Worm (Caenorhabditis elegans) whole organism, mixed stage, embryonic: ENCODE measurements around the gene daf-41.
A peak's percentile ranks its signal among the peaks of the same experiment; 100 is the strongest.

Experiments used
- M03D4.4 ChIP-seq: sonication (generic microtip); optimal IDR thresholded peaks from 2 replicates; lab custom pipeline; 2017; ENCODE audit warnings: mild to moderate bottlenecking, missing genetic modification characterization, missing compliant biosample characterization
- bed-3 ChIP-seq: fragments of 200-800 bp; sonication (Bioruptor generic); optimal IDR thresholded peaks from 3 replicates; lab custom pipeline; 2018; ENCODE audit warnings: mild to moderate bottlenecking, missing genetic modification characterization, moderate library complexity, missing compliant biosample characterization
- blmp-1 ChIP-seq: fragments of 150-350 bp; optimal IDR thresholded peaks from 2 replicates; lab custom pipeline; 2014; ENCODE audit warnings: missing biosample characterization, missing genetic modification characterization
- ceh-39 ChIP-seq: fragments of 150-350 bp; optimal IDR thresholded peaks from 2 replicates; lab custom pipeline; 2014; ENCODE audit warnings: missing biosample characterization, missing genetic modification characterization
- ceh-43 ChIP-seq: fragments of 200-800 bp; sonication (Bioruptor generic); optimal IDR thresholded peaks from 2 replicates; lab custom pipeline; 2018; ENCODE audit warnings: mild to moderate bottlenecking, missing genetic modification characterization, moderate library complexity, missing compliant biosample characterization
- ceh-83 ChIP-seq: fragments of 200-800 bp; sonication (Bioruptor generic); optimal IDR thresholded peaks from 2 replicates; lab custom pipeline; 2018; ENCODE audit warnings: mild to moderate bottlenecking, missing genetic modification characterization, missing compliant biosample characterization
- ces-1 ChIP-seq: fragments of 150-350 bp; optimal IDR thresholded peaks from 2 replicates; lab custom pipeline; 2014; ENCODE audit warnings: missing biosample characterization, missing genetic modification reagents, missing genetic modification characterization
- cnd-1 ChIP-seq: fragments of 200-800 bp; sonication (Bioruptor generic); optimal IDR thresholded peaks from 2 replicates; lab custom pipeline; 2018; ENCODE audit warnings: mild to moderate bottlenecking, missing genetic modification characterization, missing compliant biosample characterization
- drap-1 ChIP-seq: fragments of 200-800 bp; sonication (Bioruptor generic); optimal IDR thresholded peaks from 3 replicates; lab custom pipeline; 2018; ENCODE audit warnings: mild to moderate bottlenecking, missing genetic modification characterization, missing compliant biosample characterization
- elt-1 ChIP-seq: sonication (generic microtip); optimal IDR thresholded peaks from 2 replicates; lab custom pipeline; 2017; ENCODE audit warnings: missing genetic modification characterization, mild to moderate bottlenecking, missing compliant biosample characterization, antibody characterized with exemption, moderate library complexity, borderline replicate concordance; ENCODE audit not compliant: insufficient read depth
- elt-3 ChIP-seq: fragments of 150-350 bp; optimal IDR thresholded peaks from 2 replicates; lab custom pipeline; 2014; ENCODE audit warnings: missing biosample characterization, missing genetic modification characterization
- flh-1 ChIP-seq: fragments of 200-800 bp; sonication (Bioruptor generic); optimal IDR thresholded peaks from 2 replicates; lab custom pipeline; 2018; ENCODE audit warnings: mild to moderate bottlenecking, missing genetic modification characterization, moderate library complexity, missing compliant biosample characterization
- ham-2 ChIP-seq: fragments of 200-800 bp; sonication (Bioruptor generic); optimal IDR thresholded peaks from 2 replicates; lab custom pipeline; 2018; ENCODE audit warnings: mild to moderate bottlenecking, missing genetic modification characterization, missing compliant biosample characterization
- hlh-1 ChIP-seq: fragments of 150-350 bp; optimal IDR thresholded peaks from 2 replicates; lab custom pipeline; 2014; ENCODE audit warnings: missing biosample characterization, missing genetic modification reagents, missing genetic modification characterization
- lin-13 ChIP-seq: fragments of 150-350 bp; optimal IDR thresholded peaks from 2 replicates; lab custom pipeline; 2014; ENCODE audit warnings: missing biosample characterization, missing genetic modification characterization
- lin-32 ChIP-seq: fragments of 200-800 bp; sonication (Bioruptor generic); optimal IDR thresholded peaks from 2 replicates; lab custom pipeline; 2018; ENCODE audit warnings: mild to moderate bottlenecking, missing genetic modification characterization, missing compliant biosample characterization
- lsy-2 ChIP-seq: fragments of 150-350 bp; optimal IDR thresholded peaks from 2 replicates; lab custom pipeline; 2014; ENCODE audit warnings: missing biosample characterization, missing genetic modification characterization
- mab-5 ChIP-seq: fragments of 150-350 bp; optimal IDR thresholded peaks from 2 replicates; lab custom pipeline; 2014; ENCODE audit warnings: missing biosample characterization, missing genetic modification characterization
- mep-1 ChIP-seq: fragments of 150-350 bp; optimal IDR thresholded peaks from 2 replicates; lab custom pipeline; 2017; ENCODE audit warnings: missing biosample characterization, missing genetic modification reagents, missing genetic modification characterization, inconsistent platforms
- mls-2 ChIP-seq: sonication (generic microtip); optimal IDR thresholded peaks from 2 replicates; lab custom pipeline; 2016; ENCODE audit warnings: mild to moderate bottlenecking, missing genetic modification characterization, moderate library complexity, missing compliant biosample characterization
- nhr-12 ChIP-seq: fragments of 150-350 bp; optimal IDR thresholded peaks from 2 replicates; lab custom pipeline; 2014; ENCODE audit warnings: missing biosample characterization, missing genetic modification characterization
- nhr-2 ChIP-seq: fragments of 150-350 bp; optimal IDR thresholded peaks from 2 replicates; lab custom pipeline; 2014; ENCODE audit warnings: missing biosample characterization, missing genetic modification characterization
- nhr-237 ChIP-seq: fragments of 150-350 bp; optimal IDR thresholded peaks from 2 replicates; lab custom pipeline; 2014; ENCODE audit warnings: missing biosample characterization, missing genetic modification characterization
- nhr-28 ChIP-seq: fragments of 150-350 bp; optimal IDR thresholded peaks from 2 replicates; lab custom pipeline; 2014; ENCODE audit warnings: missing biosample characterization, missing genetic modification characterization
- nhr-76 ChIP-seq: sonication (generic microtip); optimal IDR thresholded peaks from 2 replicates; lab custom pipeline; 2017; ENCODE audit warnings: missing biosample characterization, missing genetic modification characterization
- pha-4 ChIP-seq: fragments of 150-350 bp; optimal IDR thresholded peaks from 2 replicates; lab custom pipeline; 2018; ENCODE audit warnings: missing biosample characterization, missing genetic modification reagents, missing genetic modification characterization
- sem-2 ChIP-seq: fragments of 200-800 bp; sonication (Bioruptor generic); optimal IDR thresholded peaks from 2 replicates; lab custom pipeline; 2018; ENCODE audit warnings: mild to moderate bottlenecking, missing genetic modification characterization, missing compliant biosample characterization
- snpc-4 ChIP-seq: fragments of 150-350 bp; optimal IDR thresholded peaks from 2 replicates; lab custom pipeline; 2014; ENCODE audit warnings: missing biosample characterization, missing genetic modification characterization
- sptf-1 ChIP-seq: sonication (generic microtip); optimal IDR thresholded peaks from 2 replicates; lab custom pipeline; 2017; ENCODE audit warnings: mild to moderate bottlenecking, missing genetic modification characterization, moderate library complexity, missing compliant biosample characterization
- tbx-8 ChIP-seq: fragments of 200-800 bp; sonication (Bioruptor generic); optimal IDR thresholded peaks from 2 replicates; lab custom pipeline; 2018; ENCODE audit warnings: mild to moderate bottlenecking, missing genetic modification characterization, moderate library complexity, missing compliant biosample characterization
- unc-120 ChIP-seq: sonication (generic microtip); optimal IDR thresholded peaks from 2 replicates; lab custom pipeline; 2017; ENCODE audit warnings: missing genetic modification characterization, missing compliant biosample characterization; ENCODE audit not compliant: poor library complexity, severe bottlenecking
- unc-39 ChIP-seq: fragments of 150-350 bp; optimal IDR thresholded peaks from 2 replicates; lab custom pipeline; 2014; ENCODE audit warnings: missing biosample characterization, missing genetic modification characterization
- unc-62 ChIP-seq: fragments of 150-350 bp; optimal IDR thresholded peaks from 2 replicates; lab custom pipeline; 2014; ENCODE audit warnings: missing biosample characterization, missing genetic modification reagents, missing genetic modification characterization
- zip-8 ChIP-seq: fragments of 150-350 bp; optimal IDR thresholded peaks from 2 replicates; lab custom pipeline; 2014; ENCODE audit warnings: missing biosample characterization, missing genetic modification characterization
- ztf-11 ChIP-seq: fragments of 150-350 bp; optimal IDR thresholded peaks from 2 replicates; lab custom pipeline; 2014; ENCODE audit warnings: missing biosample characterization, missing genetic modification characterization

The daf-41 gene

ce11 chrIII:5310403-5310802, 35.8 kb upstream of the daf-41 start:
- TF ChIP-seq unc-62, result no peak
- no peak for TF ChIP-seq hlh-1
- TF ChIP-seq nhr-2 (tag; lab: Kevin White, UChicago), result no peak
- no peak for TF ChIP-seq nhr-237 (tag; lab: Kevin White, UChicago)
- no peak for TF ChIP-seq sem-2 (GFP tag; lab: Kevin White, UChicago)

- peak; percentile 27 for TF ChIP-seq hlh-1
- peak; percentile 30 for TF ChIP-seq cnd-1 (tag; lab: Kevin White, UChicago)
- TF ChIP-seq nhr-28, result no peak
- no peak for TF ChIP-seq blmp-1 (tag; lab: Kevin White, UChicago)
- TF ChIP-seq mls-2 (tag; lab: Kevin White, UChicago), result no peak
- TF ChIP-seq zip-8 (tag; lab: Kevin White, UChicago), result peak; percentile 87
- peak; percentile 34 for TF ChIP-seq unc-120 (tag; lab: Kevin White, UChicago)
- no peak for TF ChIP-seq tbx-8 (GFP tag; lab: Kevin White, UChicago)
- TF ChIP-seq bed-3 (GFP tag; lab: Kevin White, UChicago), result no peak
- no peak for TF ChIP-seq elt-1 (tag; lab: Kevin White, UChicago)
- no peak for TF ChIP-seq unc-39 (tag; lab: Kevin White, UChicago)
- TF ChIP-seq sem-2 (GFP tag; lab: Kevin White, UChicago), result no peak
- TF ChIP-seq unc-62, result no peak
- TF ChIP-seq snpc-4 (tag; lab: Kevin White, UChicago), result no peak
- no peak for TF ChIP-seq drap-1 (GFP tag; lab: Kevin White, UChicago)
- no peak for TF ChIP-seq nhr-12
- TF ChIP-seq lin-13 (tag; lab: Kevin White, UChicago), result peak; percentile 29
- no peak for TF ChIP-seq elt-3
- TF ChIP-seq nhr-237 (tag; lab: Kevin White, UChicago), result no peak
- TF ChIP-seq flh-1 (GFP tag; lab: Kevin White, UChicago), result no peak
- peak; percentile 58 for TF ChIP-seq lsy-2 (tag; lab: Kevin White, UChicago)
- TF ChIP-seq pha-4 (tag; lab: Kevin White, UChicago), result peak; percentile 25
- no peak for TF ChIP-seq nhr-76 (tag; lab: Kevin White, UChicago)
- TF ChIP-seq M03D4.4 (tag; lab: Kevin White, UChicago), result no peak
- peak; percentile 79 for TF ChIP-seq nhr-2 (tag; lab: Kevin White, UChicago)
- TF ChIP-seq ztf-11 (tag; lab: Kevin White, UChicago), result no peak
- TF ChIP-seq ceh-43 (GFP tag; lab: Kevin White, UChicago), result no peak
- peak; percentile 56 for TF ChIP-seq sptf-1 (tag; lab: Kevin White, UChicago)
- TF ChIP-seq mab-5 (tag; lab: Kevin White, UChicago), result no peak
- peak; percentile 12 for TF ChIP-seq ham-2 (GFP tag; lab: Kevin White, UChicago)
- peak; percentile 6 for TF ChIP-seq lin-32 (GFP tag; lab: Kevin White, UChicago)
- peak; percentile 40 for TF ChIP-seq ceh-39 (tag; lab: Kevin White, UChicago)
- TF ChIP-seq ces-1 (GFP tag; lab: Kevin White, UChicago), result peak; percentile 58
- TF ChIP-seq mep-1 (tag; lab: Kevin White, UChicago), result peak; percentile 73
- no peak for TF ChIP-seq ceh-83 (GFP tag; lab: Kevin White, UChicago)
Measured at ce11 chrIII:5308278-5308677, 33.7 kb upstream of the daf-41 start, which contains the start of gene mog-3. Gene mog-3 (plus strand): TSS chrIII:5308596.

ce11 chrIII:5305725-5306124, 31.2 kb upstream of the daf-41 start:
- no peak for TF ChIP-seq tbx-8 (GFP tag; lab: Kevin White, UChicago)
- no peak for TF ChIP-seq snpc-4 (tag; lab: Kevin White, UChicago)
- peak; percentile 39 for TF ChIP-seq M03D4.4 (tag; lab: Kevin White, UChicago)
- peak; percentile 21 for TF ChIP-seq hlh-1
- TF ChIP-seq ham-2 (GFP tag; lab: Kevin White, UChicago), result peak; percentile 51
- TF ChIP-seq nhr-12, result no peak
- no peak for TF ChIP-seq unc-39 (tag; lab: Kevin White, UChicago)
- TF ChIP-seq mls-2 (tag; lab: Kevin White, UChicago), result peak; percentile 78
- peak; percentile 15 for TF ChIP-seq cnd-1 (tag; lab: Kevin White, UChicago)
- peak; percentile 63 for TF ChIP-seq lin-32 (GFP tag; lab: Kevin White, UChicago)
- peak; percentile 75 for TF ChIP-seq sptf-1 (tag; lab: Kevin White, UChicago)
- peak; percentile 38 for TF ChIP-seq ceh-43 (GFP tag; lab: Kevin White, UChicago)
- TF ChIP-seq unc-120 (tag; lab: Kevin White, UChicago), result peak; percentile 59
- TF ChIP-seq drap-1 (GFP tag; lab: Kevin White, UChicago), result peak; percentile 73
- TF ChIP-seq bed-3 (GFP tag; lab: Kevin White, UChicago), result peak; percentile 69
- no peak for TF ChIP-seq lsy-2 (tag; lab: Kevin White, UChicago)
- TF ChIP-seq, all 35 proteins: peak for 11
